Worm (Caenorhabditis elegans) whole organism, L4 larva: ENCODE results near the gene F32D8.8.

ENCODE experiments used
- F10B5.3 ChIP-seq: sonication (generic microtip); optimal IDR thresholded peaks from 2 replicates; lab custom pipeline; 2016; ENCODE audit warnings: mild to moderate bottlenecking, missing genetic modification characterization, missing compliant biosample characterization
- F26F4.8 ChIP-seq: fragments of 200-800 bp; sonication (Bioruptor generic); conservative IDR thresholded peaks from 2 replicates; pipeline ENCODE4 v1.3.6; 2022; ENCODE audit warnings: missing genetic modification characterization, missing compliant biosample characterization
- F37D6.2 ChIP-seq: sonication (generic microtip); optimal IDR thresholded peaks from 2 replicates; lab custom pipeline; 2016; ENCODE audit warnings: mild to moderate bottlenecking, missing genetic modification characterization, missing compliant biosample characterization
- F49E8.2 ChIP-seq: sonication (generic microtip); optimal IDR thresholded peaks from 2 replicates; lab custom pipeline; 2016; ENCODE audit warnings: missing compliant biosample characterization, mild to moderate bottlenecking, missing genetic modification characterization, borderline replicate concordance
- R02D3.7 ChIP-seq: fragments of 150-350 bp; sonication (generic microtip); optimal IDR thresholded peaks from 3 replicates; lab custom pipeline; 2014; ENCODE audit warnings: missing biosample characterization, missing genetic modification characterization
- T20F7.1 ChIP-seq: fragments of 200-800 bp; sonication (Bioruptor generic); optimal IDR thresholded peaks from 2 replicates; lab custom pipeline; 2018; ENCODE audit warnings: mild to moderate bottlenecking, missing genetic modification characterization, missing compliant biosample characterization
- T26A8.4 ChIP-seq: fragments of 200-800 bp; sonication (Bioruptor generic); IDR thresholded peaks from 2 replicates; pipeline ENCODE4 v1.3.6; 2022; ENCODE audit warnings: missing genetic modification characterization, missing compliant biosample characterization
- ZK337.2 ChIP-seq: fragments of 200-800 bp; sonication (Bioruptor generic); IDR thresholded peaks from 2 replicates; pipeline ENCODE4 v1.3.6; 2022; ENCODE audit warnings: missing genetic modification reagents, missing genetic modification characterization, missing compliant biosample characterization
- aly-2 ChIP-seq: sonication (generic microtip); optimal IDR thresholded peaks from 2 replicates; lab custom pipeline; 2018; ENCODE audit warnings: missing biosample characterization, missing genetic modification characterization
- arid-1 ChIP-seq: fragments of 200-800 bp; sonication (Bioruptor generic); conservative IDR thresholded peaks from 2 replicates; pipeline ENCODE4 v1.3.6; 2022; ENCODE audit warnings: missing genetic modification reagents, missing genetic modification characterization, missing compliant biosample characterization
- attf-4 ChIP-seq: sonication (generic microtip); optimal IDR thresholded peaks from 3 replicates; lab custom pipeline; 2017; ENCODE audit warnings: missing biosample characterization, missing genetic modification characterization
- ceh-20 ChIP-seq: fragments of 200-800 bp; sonication (Bioruptor generic); IDR thresholded peaks from 2 replicates; pipeline ENCODE4 v1.3.6; 2022; ENCODE audit warnings: missing genetic modification reagents, missing genetic modification characterization, missing compliant biosample characterization
- ceh-82 ChIP-seq: sonication (generic microtip); optimal IDR thresholded peaks from 2 replicates; lab custom pipeline; 2017; ENCODE audit warnings: missing biosample characterization, missing genetic modification characterization
- ces-1 ChIP-seq: fragments of 150-350 bp; sonication (generic microtip); optimal IDR thresholded peaks from 4 replicates; lab custom pipeline; 2014; ENCODE audit warnings: missing biosample characterization, missing genetic modification reagents, missing genetic modification characterization
- ctbp-1 ChIP-seq: fragments of 200-800 bp; sonication (Bioruptor generic); IDR thresholded peaks from 2 replicates; pipeline ENCODE4 v1.3.6; 2022; ENCODE audit warnings: missing genetic modification reagents, missing genetic modification characterization, missing compliant biosample characterization
- daf-16 ChIP-seq, 3 experiments: sonication (generic microtip); optimal IDR thresholded peaks; 2 replicates each; lab custom pipeline; 2016 to 2017; ENCODE audit warnings: missing genetic modification characterization in 3 of 3, missing genetic modification reagents in 3 of 3, mild to moderate bottlenecking in 2 of 3, missing compliant biosample characterization in 2 of 3, missing biosample characterization in 1 of 3, moderate library complexity in 1 of 3
- daf-8 ChIP-seq: fragments of 200-800 bp; sonication (Bioruptor generic); IDR thresholded peaks from 2 replicates; pipeline ENCODE4 v1.3.6; 2022; ENCODE audit warnings: missing genetic modification characterization, missing compliant biosample characterization
- dmd-6 ChIP-seq: fragments of 200-800 bp; sonication (Bioruptor generic); IDR thresholded peaks from 2 replicates; pipeline ENCODE4 v1.3.6; 2022; ENCODE audit warnings: missing genetic modification reagents, missing genetic modification characterization, missing compliant biosample characterization
- duxl-1 ChIP-seq: sonication (generic microtip); optimal IDR thresholded peaks from 2 replicates; lab custom pipeline; 2016; ENCODE audit warnings: mild to moderate bottlenecking, missing genetic modification characterization, moderate library complexity, missing compliant biosample characterization; ENCODE audit not compliant: poor library complexity
- dve-1 ChIP-seq: sonication (generic microtip); optimal IDR thresholded peaks from 2 replicates; lab custom pipeline; 2017; ENCODE audit warnings: antibody characterized with exemption, mild to moderate bottlenecking, missing genetic modification characterization, missing compliant biosample characterization; ENCODE audit not compliant: insufficient read depth
- fos-1 ChIP-seq: fragments of 150-350 bp; optimal IDR thresholded peaks from 2 replicates; lab custom pipeline; 2014; ENCODE audit warnings: missing biosample characterization, missing genetic modification characterization
- hif-1 ChIP-seq, 2 experiments: sonication (generic microtip); optimal IDR thresholded peaks; 2 replicates each; lab custom pipeline; 2016 to 2017; ENCODE audit warnings: missing compliant biosample characterization in 2 of 2, missing genetic modification characterization in 2 of 2, missing genetic modification reagents in 2 of 2, missing genotype in 2 of 2, mild to moderate bottlenecking in 1 of 2
- hlh-11 ChIP-seq: fragments of 200-800 bp; sonication (Bioruptor generic); optimal IDR thresholded peaks from 2 replicates; lab custom pipeline; 2018; ENCODE audit warnings: mild to moderate bottlenecking, missing genetic modification characterization, missing compliant biosample characterization
- hlh-30 ChIP-seq: sonication (generic microtip); optimal IDR thresholded peaks from 2 replicates; lab custom pipeline; 2017; ENCODE audit warnings: antibody characterized with exemption, mild to moderate bottlenecking, missing genetic modification characterization, missing compliant biosample characterization; ENCODE audit not compliant: insufficient read depth
- hmg-1.1 ChIP-seq: fragments of 200-800 bp; sonication (Bioruptor generic); IDR thresholded peaks from 2 replicates; pipeline ENCODE4 v1.3.6; 2022; ENCODE audit warnings: missing genetic modification reagents, missing genetic modification characterization, missing compliant biosample characterization
- lin-38 ChIP-seq: fragments of 200-800 bp; sonication (Bioruptor generic); IDR thresholded peaks from 2 replicates; pipeline ENCODE4 v1.3.6; 2022; ENCODE audit warnings: missing genetic modification reagents, missing genetic modification characterization, missing compliant biosample characterization
- lin-39 ChIP-seq: fragments of 150-350 bp; optimal IDR thresholded peaks from 2 replicates; lab custom pipeline; 2014; ENCODE audit warnings: missing biosample characterization, missing genetic modification reagents, missing genetic modification characterization
- lir-3 ChIP-seq: sonication (generic microtip); optimal IDR thresholded peaks from 2 replicates; lab custom pipeline; 2016; ENCODE audit warnings: mild to moderate bottlenecking, missing genetic modification characterization, missing compliant biosample characterization
- lsy-2 ChIP-seq, 2 experiments: fragments of 150-350 bp in 1 of 2; sonication (generic microtip) in 1 of 2; optimal IDR thresholded peaks; 2 replicates each; lab custom pipeline; 2014 to 2017; ENCODE audit warnings: missing biosample characterization in 2 of 2, missing genetic modification characterization in 2 of 2
- madf-5 ChIP-seq, 2 experiments: fragments of 200-800 bp; sonication (Bioruptor generic); IDR thresholded peaks; 2 replicates each; pipeline ENCODE4 v1.3.6; 2022; ENCODE audit warnings: missing compliant biosample characterization in 2 of 2, missing genetic modification characterization in 2 of 2
- mes-2 ChIP-seq: sonication (generic microtip); optimal IDR thresholded peaks from 2 replicates; lab custom pipeline; 2016; ENCODE audit warnings: missing genotype, mild to moderate bottlenecking, missing genetic modification characterization, missing compliant biosample characterization; ENCODE audit not compliant: poor library complexity, severe bottlenecking
- mxl-3 ChIP-seq: fragments of 200-800 bp; sonication (Bioruptor generic); optimal IDR thresholded peaks from 2 replicates; lab custom pipeline; 2018; ENCODE audit warnings: mild to moderate bottlenecking, missing genetic modification characterization, missing compliant biosample characterization
- nhr-102 ChIP-seq: sonication (generic microtip); optimal IDR thresholded peaks from 2 replicates; lab custom pipeline; 2016; ENCODE audit warnings: mild to moderate bottlenecking, missing genetic modification characterization, moderate library complexity, missing compliant biosample characterization
- nhr-11 ChIP-seq: fragments of 150-350 bp; optimal IDR thresholded peaks from 2 replicates; lab custom pipeline; 2014; ENCODE audit warnings: missing biosample characterization, missing genetic modification characterization
- nhr-28 ChIP-seq: fragments of 150-350 bp; optimal IDR thresholded peaks from 2 replicates; lab custom pipeline; 2014; ENCODE audit warnings: missing biosample characterization, missing genetic modification characterization
- nhr-48 ChIP-seq: sonication (generic microtip); optimal IDR thresholded peaks from 2 replicates; lab custom pipeline; 2016; ENCODE audit warnings: mild to moderate bottlenecking, missing genetic modification characterization, missing compliant biosample characterization
- nhr-6 ChIP-seq: fragments of 150-350 bp; optimal IDR thresholded peaks from 2 replicates; lab custom pipeline; 2014; ENCODE audit warnings: missing biosample characterization, missing genetic modification characterization
- nhr-77 ChIP-seq: fragments of 150-350 bp; optimal IDR thresholded peaks from 2 replicates; lab custom pipeline; 2014; ENCODE audit warnings: missing biosample characterization, missing genetic modification characterization
- pha-4 ChIP-seq, 2 experiments: fragments of 150-350 bp in 1 of 2; fragments of 200-800 bp in 1 of 2; sonication (Bioruptor generic) in 1 of 2; IDR thresholded peaks in 1 of 2; optimal IDR thresholded peaks in 1 of 2; 2 replicates each; pipeline versions ENCODE4 v1.3.6 to Lab custom; 2014 to 2022; ENCODE audit warnings: missing genetic modification characterization in 2 of 2, missing genetic modification reagents in 2 of 2, missing biosample characterization in 1 of 2, missing compliant biosample characterization in 1 of 2
- php-3 ChIP-seq: fragments of 200-800 bp; sonication (Bioruptor generic); IDR thresholded peaks from 2 replicates; pipeline ENCODE4 v1.3.6; 2022; ENCODE audit warnings: missing genetic modification reagents, missing genetic modification characterization, missing compliant biosample characterization
- spr-1 ChIP-seq: sonication (generic microtip); optimal IDR thresholded peaks from 2 replicates; lab custom pipeline; 2016; ENCODE audit warnings: mild to moderate bottlenecking, missing genetic modification characterization, missing compliant biosample characterization
- spr-3 ChIP-seq: fragments of 200-800 bp; sonication (Bioruptor generic); optimal IDR thresholded peaks from 2 replicates; lab custom pipeline; 2018; ENCODE audit warnings: mild to moderate bottlenecking, missing genetic modification characterization, missing compliant biosample characterization
- unc-130 ChIP-seq: sonication (generic microtip); optimal IDR thresholded peaks from 2 replicates; lab custom pipeline; 2016; ENCODE audit warnings: missing genetic modification reagents, missing genetic modification characterization, missing compliant biosample characterization
- unc-62 ChIP-seq, 3 experiments: fragments of 150-350 bp in 1 of 3; sonication (generic microtip); optimal IDR thresholded peaks in 2 of 3; peaks in 1 of 3; 1 replicate in 1 of 3; 2 replicates in 2 of 3; lab custom pipeline; 2014 to 2017; ENCODE audit warnings: missing biosample characterization in 3 of 3, missing genetic modification characterization in 3 of 3, missing genetic modification reagents in 3 of 3, missing genotype in 1 of 3
- vab-7 ChIP-seq: fragments of 200-800 bp; sonication (Bioruptor generic); IDR thresholded peaks from 2 replicates; pipeline ENCODE4 v1.3.6; 2022; ENCODE audit warnings: missing genetic modification reagents, missing genetic modification characterization, missing compliant biosample characterization
- zag-1 ChIP-seq: fragments of 150-350 bp; optimal IDR thresholded peaks from 2 replicates; lab custom pipeline; 2014; ENCODE audit warnings: missing biosample characterization, missing genetic modification characterization
- zip-2 ChIP-seq: fragments of 150-350 bp; optimal IDR thresholded peaks from 2 replicates; lab custom pipeline; 2014; ENCODE audit warnings: missing biosample characterization, missing genetic modification characterization

Gene F32D8.8

ce11 chrV:10896295-10896694 is 6.3 kb downstream of the F32D8.8 start, which contains the start of gene F32D8.13 (continued):
- TF ChIP-seq lir-3 (tag; lab: Kevin White, UChicago): no peak
- TF ChIP-seq ceh-82 (tag; lab: Kevin White, UChicago): no peak
- no peak for TF ChIP-seq attf-4
- TF ChIP-seq unc-130: no peak
- TF ChIP-seq F26F4.8: no peak
- TF ChIP-seq lsy-2 (tag; optimal IDR thresholded peaks at IDR 0.05; lab: Kevin White, UChicago): peak in 1 of 2 experiments; percentile 31
- TF ChIP-seq spr-3: no peak
- peak; percentile 28; the same call in 1 of the 2 replicates for TF ChIP-seq lin-38 (GFP tag; lab: Robert Waterston, UW)
- TF ChIP-seq zip-2: no peak
- no peak for TF ChIP-seq ces-1 (GFP tag; lab: Kevin White, UChicago)
- TF ChIP-seq, all 104 proteins: peak for 7

- TF ChIP-seq R02D3.7 (tag; lab: Kevin White, UChicago) (no peak), php-3 (GFP tag; lab: Robert Waterston, UW) (no peak), unc-130 (peak; percentile 83), ctbp-1 (no peak), nhr-11 (tag; lab: Kevin White, UChicago) (peak; percentile 30), fos-1 (tag; lab: Kevin White, UChicago) (no peak), mes-2 (tag; lab: Kevin White, UChicago) (peak; percentile 98), dmd-6 (peak; percentile 46), hmg-1.1 (GFP tag; lab: Robert Waterston, UW) (peak; percentile 63), nhr-6 (peak; percentile 68), duxl-1 (peak; percentile 74), pha-4 (GFP tag; IDR thresholded peaks at IDR 0.05; lab: Robert Waterston, UW) (no peak), pha-4 (tag; optimal IDR thresholded peaks at IDR 0.05; lab: Kevin White, UChicago) (peak; percentile 4), ZK337.2 (peak; percentile 77), F10B5.3 (tag; lab: Kevin White, UChicago) (no peak), mxl-3 (GFP tag; lab: Kevin White, UChicago) (peak; percentile 50), hlh-11 (tag; lab: Kevin White, UChicago) (peak; percentile 60), madf-5 (GFP tag; IDR thresholded peaks at IDR 0.05; lab: Robert Waterston, UW) (no peak), daf-8 (GFP tag; lab: Robert Waterston, UW) (no peak), ceh-20 (0 out of 2 replicates have a peak, but pooled peaks have one; percentile 12), daf-16 (GFP tag; optimal IDR thresholded peaks at IDR 0.05; lab: Kevin White, UChicago) (no peak), daf-16 (tag; optimal IDR thresholded peaks at IDR 0.05; lab: Kevin White, UChicago) (peak; percentile 27), lin-38 (GFP tag; lab: Robert Waterston, UW) (peak; percentile 94), T26A8.4 (GFP tag; lab: Robert Waterston, UW) (peak; percentile 59), dve-1 (peak; percentile 85), F49E8.2 (no peak), aly-2 (tag; lab: Kevin White, UChicago) (no peak), F37D6.2 (tag; lab: Kevin White, UChicago) (peak; percentile 39), vab-7 (GFP tag; lab: Robert Waterston, UW) (peak; percentile 35; the same call in 1 of the 2 replicates), arid-1 (0 out of 2 replicates have a peak, but pooled peaks have one; percentile 28), hlh-30 (tag; lab: Kevin White, UChicago) (peak; percentile 49), T20F7.1 (peak; percentile 64), nhr-77 (peak; percentile 64), zag-1 (tag; lab: Kevin White, UChicago) (no peak), hif-1 (tag; optimal IDR thresholded peaks at IDR 0.05; lab: Kevin White, UChicago) (peak in 1 of 2 experiments; percentile 80), lin-39 (no peak), nhr-102 (peak; percentile 48), nhr-28 (tag; lab: Kevin White, UChicago) (peak; percentile 18), nhr-48 (tag; lab: Kevin White, UChicago) (peak; percentile 67), zip-2 (no peak), spr-1 (tag; lab: Kevin White, UChicago) (peak; percentile 32), unc-62 (GFP tag; optimal IDR thresholded peaks at IDR 0.05 in 1 of 2; lab: Kevin White, UChicago) (peak in 1 of 2 experiments; percentile 84), unc-62 (tag; optimal IDR thresholded peaks at IDR 0.05; lab: Kevin White, UChicago) (no peak)
Observed at ce11 chrV:10894601-10895000, 8.0 kb downstream of the F32D8.8 start, which contains the start of the genes F32D8.14 and F32D8.5. TSS of gene F32D8.14 (minus strand) at chrV:10894788. TSS of gene F32D8.5 (plus strand) at chrV:10894800.
